Worm (Caenorhabditis elegans) whole organism, L1 larva: ENCODE data around the gene ZK899.6.

ENCODE experiments used
- F16B12.6 ChIP-seq: fragments of 150-350 bp; optimal IDR thresholded peaks from 2 replicates; lab custom pipeline; 2014; ENCODE audit warnings: missing biosample characterization, missing genetic modification characterization
- Y116A8C.19 ChIP-seq: sonication (generic microtip); optimal IDR thresholded peaks from 2 replicates; lab custom pipeline; 2016; ENCODE audit warnings: missing compliant biosample characterization, missing genetic modification characterization, borderline replicate concordance
- aha-1 ChIP-seq: fragments of 150-350 bp; optimal IDR thresholded peaks from 2 replicates; lab custom pipeline; 2014; ENCODE audit warnings: missing biosample characterization, missing genetic modification characterization
- alr-1 ChIP-seq: fragments of 200-800 bp; sonication (Bioruptor generic); optimal IDR thresholded peaks from 2 replicates; lab custom pipeline; 2018; ENCODE audit warnings: borderline replicate concordance, mild to moderate bottlenecking, missing genetic modification characterization, missing compliant biosample characterization
- aly-2 ChIP-seq: fragments of 150-350 bp; optimal IDR thresholded peaks from 2 replicates; lab custom pipeline; 2014; ENCODE audit warnings: missing biosample characterization, missing genetic modification characterization
- ama-1 ChIP-seq: fragments of 150-350 bp; optimal IDR thresholded peaks from 2 replicates; lab custom pipeline; 2014
- ceh-63 ChIP-seq: fragments of 200-800 bp; sonication (Bioruptor generic); optimal IDR thresholded peaks from 2 replicates; lab custom pipeline; 2018; ENCODE audit warnings: mild to moderate bottlenecking, missing genetic modification characterization, missing compliant biosample characterization
- ceh-8 ChIP-seq: fragments of 200-800 bp; sonication (Bioruptor generic); optimal IDR thresholded peaks from 2 replicates; lab custom pipeline; 2018; ENCODE audit warnings: mild to moderate bottlenecking, missing genetic modification characterization, moderate library complexity, missing compliant biosample characterization
- ceh-82 ChIP-seq, 3 experiments: fragments of 150-350 bp in 1 of 3; sonication (generic microtip) in 2 of 3; optimal IDR thresholded peaks; 2 replicates each; lab custom pipeline; 2014 to 2017; ENCODE audit warnings: missing biosample characterization in 3 of 3, missing genetic modification characterization in 3 of 3
- ceh-88 ChIP-seq: fragments of 200-800 bp; sonication (Bioruptor generic); IDR thresholded peaks from 2 replicates; pipeline ENCODE4 v1.3.6; 2022; ENCODE audit warnings: missing genetic modification characterization, missing compliant biosample characterization
- ces-1 ChIP-seq: fragments of 150-350 bp; optimal IDR thresholded peaks from 2 replicates; lab custom pipeline; 2014; ENCODE audit warnings: missing biosample characterization, missing genetic modification reagents, missing genetic modification characterization
- dpl-1 ChIP-seq, 3 experiments: fragments of 150-350 bp in 2 of 3; sonication (generic microtip) in 1 of 3; optimal IDR thresholded peaks; 2 replicates each; lab custom pipeline; 2014 to 2017; ENCODE audit warnings: missing biosample characterization in 3 of 3, missing genetic modification characterization in 3 of 3, missing genetic modification reagents in 3 of 3
- dsc-1 ChIP-seq: sonication (generic microtip); optimal IDR thresholded peaks from 2 replicates; lab custom pipeline; 2016; ENCODE audit warnings: mild to moderate bottlenecking, missing genetic modification characterization, missing compliant biosample characterization
- efl-1 ChIP-seq, 4 experiments: fragments of 150-350 bp; optimal IDR thresholded peaks in 3 of 4; peaks in 1 of 4; 1 replicate in 1 of 4; 2 replicates in 3 of 4; lab custom pipeline; 2014; ENCODE audit warnings: missing biosample characterization in 2 of 4, missing genetic modification characterization in 2 of 4, missing genetic modification reagents in 2 of 4
- egl-13 ChIP-seq: sonication (generic microtip); optimal IDR thresholded peaks from 2 replicates; lab custom pipeline; 2016; ENCODE audit warnings: missing genotype, missing genetic modification reagents, missing genetic modification characterization, missing compliant biosample characterization
- egl-27 ChIP-seq, 2 experiments: fragments of 150-350 bp in 1 of 2; sonication (generic microtip); optimal IDR thresholded peaks; 3 replicates each; lab custom pipeline; 2017 to 2018; ENCODE audit warnings: missing biosample characterization in 2 of 2, missing genetic modification characterization in 2 of 2, missing genetic modification reagents in 2 of 2
- elt-2 ChIP-seq: sonication (generic microtip); optimal IDR thresholded peaks from 2 replicates; lab custom pipeline; 2016; ENCODE audit warnings: missing genetic modification characterization, mild to moderate bottlenecking, inconsistent platforms, missing compliant biosample characterization, missing genetic modification reagents
- elt-3 ChIP-seq, 6 experiments: fragments of 150-350 bp in 1 of 6; sonication (generic microtip); optimal IDR thresholded peaks; 2 replicates each; lab custom pipeline; 2017 to 2018; ENCODE audit warnings: missing biosample characterization in 6 of 6, missing genetic modification characterization in 6 of 6, inconsistent platforms in 1 of 6
- ets-5 ChIP-seq: fragments of 200-800 bp; sonication (Bioruptor generic); IDR thresholded peaks from 2 replicates; pipeline ENCODE4 v1.3.6; 2022; ENCODE audit warnings: missing genetic modification characterization, missing compliant biosample characterization
- fkh-10 ChIP-seq: sonication (generic microtip); optimal IDR thresholded peaks from 2 replicates; lab custom pipeline; 2017; ENCODE audit warnings: missing biosample characterization, missing genetic modification reagents, missing genetic modification characterization
- fkh-4 ChIP-seq: sonication (generic microtip); optimal IDR thresholded peaks from 2 replicates; lab custom pipeline; 2016; ENCODE audit warnings: missing compliant biosample characterization, missing genetic modification characterization, borderline replicate concordance
- fos-1 ChIP-seq: fragments of 150-350 bp; optimal IDR thresholded peaks from 2 replicates; lab custom pipeline; 2014; ENCODE audit warnings: missing biosample characterization, missing genetic modification characterization
- grh-1 ChIP-seq: fragments of 200-800 bp; sonication (Bioruptor generic); IDR thresholded peaks from 2 replicates; pipeline ENCODE4 v1.3.6; 2022; ENCODE audit warnings: missing genetic modification reagents, missing genetic modification characterization, missing compliant biosample characterization
- isw-1 ChIP-seq: fragments of 200-800 bp; sonication (Bioruptor generic); IDR thresholded peaks from 2 replicates; pipeline ENCODE4 v1.3.6; 2022; ENCODE audit warnings: missing genetic modification characterization, missing compliant biosample characterization
- jun-1 ChIP-seq: fragments of 150-350 bp; optimal IDR thresholded peaks from 2 replicates; lab custom pipeline; 2014; ENCODE audit warnings: missing biosample characterization, missing genetic modification reagents, missing genetic modification characterization
- lin-15B ChIP-seq: fragments of 150-350 bp; sonication (generic microtip); optimal IDR thresholded peaks from 3 replicates; lab custom pipeline; 2014; ENCODE audit warnings: missing biosample characterization, missing genetic modification characterization
- lin-35 ChIP-seq, 2 experiments: fragments of 150-350 bp; optimal IDR thresholded peaks; 2 replicates each; lab custom pipeline; 2014; ENCODE audit warnings: missing biosample characterization in 2 of 2, missing genetic modification characterization in 2 of 2, missing genetic modification reagents in 2 of 2
- lin-39 ChIP-seq: fragments of 150-350 bp; optimal IDR thresholded peaks from 2 replicates; lab custom pipeline; 2014; ENCODE audit warnings: missing biosample characterization, missing genetic modification reagents, missing genetic modification characterization
- lir-3 ChIP-seq: sonication (generic microtip); optimal IDR thresholded peaks from 2 replicates; lab custom pipeline; 2016; ENCODE audit warnings: mild to moderate bottlenecking, missing genetic modification characterization, moderate library complexity, missing compliant biosample characterization; ENCODE audit not compliant: poor library complexity
- mdl-1 ChIP-seq, 2 experiments: fragments of 150-350 bp; optimal IDR thresholded peaks; 2 replicates each; lab custom pipeline; 2014 to 2017; ENCODE audit warnings: missing biosample characterization in 2 of 2, missing genetic modification characterization in 2 of 2, inconsistent platforms in 1 of 2
- nhr-11 ChIP-seq: fragments of 150-350 bp; optimal IDR thresholded peaks from 2 replicates; lab custom pipeline; 2014; ENCODE audit warnings: missing biosample characterization, missing genetic modification characterization
- nhr-12 ChIP-seq: sonication (generic microtip); optimal IDR thresholded peaks from 2 replicates; lab custom pipeline; 2017; ENCODE audit warnings: missing biosample characterization, missing genetic modification characterization
- nhr-19 ChIP-seq: fragments of 200-800 bp; sonication (Bioruptor generic); conservative IDR thresholded peaks from 2 replicates; pipeline ENCODE4 v1.3.6; 2022; ENCODE audit warnings: missing genetic modification characterization, missing compliant biosample characterization
- nhr-20 ChIP-seq: sonication (generic microtip); optimal IDR thresholded peaks from 2 replicates; lab custom pipeline; 2016; ENCODE audit warnings: mild to moderate bottlenecking, missing genetic modification characterization, missing compliant biosample characterization
- nhr-28 ChIP-seq: fragments of 150-350 bp; optimal IDR thresholded peaks from 2 replicates; lab custom pipeline; 2014; ENCODE audit warnings: missing biosample characterization, missing genetic modification characterization
- nhr-47 ChIP-seq: sonication (generic microtip); optimal IDR thresholded peaks from 2 replicates; lab custom pipeline; 2016; ENCODE audit warnings: mild to moderate bottlenecking, missing genetic modification characterization, moderate library complexity, missing compliant biosample characterization
- nhr-71 ChIP-seq: sonication (generic microtip); optimal IDR thresholded peaks from 2 replicates; lab custom pipeline; 2016; ENCODE audit warnings: mild to moderate bottlenecking, missing genetic modification characterization, moderate library complexity, missing compliant biosample characterization
- nhr-76 ChIP-seq: sonication (generic microtip); optimal IDR thresholded peaks from 2 replicates; lab custom pipeline; 2017; ENCODE audit warnings: missing biosample characterization, missing genetic modification characterization
- nhr-77 ChIP-seq: fragments of 150-350 bp; optimal IDR thresholded peaks from 2 replicates; lab custom pipeline; 2014; ENCODE audit warnings: missing biosample characterization, missing genetic modification characterization
- pax-3 ChIP-seq: fragments of 200-800 bp; sonication (Bioruptor generic); optimal IDR thresholded peaks from 2 replicates; lab custom pipeline; 2018; ENCODE audit warnings: mild to moderate bottlenecking, missing genetic modification characterization, moderate library complexity, missing compliant biosample characterization
- pqm-1 ChIP-seq: sonication (generic microtip); optimal IDR thresholded peaks from 3 replicates; lab custom pipeline; 2017; ENCODE audit warnings: missing biosample characterization, missing genetic modification characterization
- rnt-1 ChIP-seq: sonication (generic microtip); optimal IDR thresholded peaks from 2 replicates; lab custom pipeline; 2016; ENCODE audit warnings: mild to moderate bottlenecking, missing genetic modification characterization, moderate library complexity, missing compliant biosample characterization
- snpc-4 ChIP-seq: fragments of 150-350 bp; optimal IDR thresholded peaks from 2 replicates; lab custom pipeline; 2014; ENCODE audit warnings: missing biosample characterization, missing genetic modification characterization
- sox-4 ChIP-seq: sonication (generic microtip); optimal IDR thresholded peaks from 2 replicates; lab custom pipeline; 2016; ENCODE audit warnings: missing genetic modification characterization, missing compliant biosample characterization
- sup-37 ChIP-seq: fragments of 200-800 bp; sonication (Bioruptor generic); optimal IDR thresholded peaks from 2 replicates; lab custom pipeline; 2018; ENCODE audit warnings: mild to moderate bottlenecking, missing genetic modification characterization, missing compliant biosample characterization
- tlp-1 ChIP-seq: fragments of 150-350 bp; optimal IDR thresholded peaks from 2 replicates; lab custom pipeline; 2014; ENCODE audit warnings: missing biosample characterization, missing genetic modification characterization
- unc-130 ChIP-seq: fragments of 150-350 bp; optimal IDR thresholded peaks from 2 replicates; lab custom pipeline; 2017; ENCODE audit warnings: missing biosample characterization, missing genetic modification characterization, inconsistent platforms
- unc-62 ChIP-seq: fragments of 150-350 bp; optimal IDR thresholded peaks from 2 replicates; lab custom pipeline; 2014; ENCODE audit warnings: missing biosample characterization, missing genetic modification reagents, missing genetic modification characterization
- vab-15 ChIP-seq: sonication (generic microtip); optimal IDR thresholded peaks from 2 replicates; lab custom pipeline; 2017; ENCODE audit warnings: missing genotype, mild to moderate bottlenecking, missing genetic modification characterization, missing compliant biosample characterization
- xbp-1 ChIP-seq: sonication (generic microtip); optimal IDR thresholded peaks from 2 replicates; lab custom pipeline; 2016; ENCODE audit warnings: missing genetic modification characterization, missing compliant biosample characterization
- zag-1 ChIP-seq: fragments of 150-350 bp; optimal IDR thresholded peaks from 2 replicates; lab custom pipeline; 2014; ENCODE audit warnings: missing biosample characterization, missing genetic modification characterization
- zip-4 ChIP-seq: fragments of 200-800 bp; sonication (Bioruptor generic); optimal IDR thresholded peaks from 2 replicates; lab custom pipeline; 2018; ENCODE audit warnings: mild to moderate bottlenecking, missing genetic modification characterization, moderate library complexity, missing compliant biosample characterization

ZK899.6 gene

ce11 chrX:9467573-9467972 lies 4.4 kb downstream of the ZK899.6 start:
- no peak for TF ChIP-seq tlp-1 (tag; lab: Kevin White, UChicago)
- peak; percentile 9 for TF ChIP-seq elt-2
- peak; percentile 23 for TF ChIP-seq isw-1 (GFP tag; lab: Robert Waterston, UW)
- no peak; the same call in 1 of the 2 replicates for TF ChIP-seq ceh-88
- TF ChIP-seq nhr-76 (tag; lab: Kevin White, UChicago): peak; percentile 4
- TF ChIP-seq nhr-47: peak; percentile 87
- TF ChIP-seq egl-27 (tag; optimal IDR thresholded peaks at IDR 0.05; lab: Kevin White, UChicago): no peak
- peak in 2 of 6 experiments; percentile 53 to 82 for TF ChIP-seq elt-3 (tag; optimal IDR thresholded peaks at IDR 0.05; lab: Kevin White, UChicago)
- TF ChIP-seq unc-62 (GFP tag; lab: Kevin White, UChicago): no peak
- no peak for TF ChIP-seq Y116A8C.19
- TF ChIP-seq lir-3 (tag; lab: Kevin White, UChicago): peak; percentile 62
- TF ChIP-seq fos-1 (tag; lab: Kevin White, UChicago): peak; percentile 70
- no peak for TF ChIP-seq F16B12.6 (tag; lab: Kevin White, UChicago)
- no peak for TF ChIP-seq pqm-1 (tag; lab: Kevin White, UChicago)
- TF ChIP-seq rnt-1 (tag; lab: Kevin White, UChicago): peak; percentile 72
- peak; percentile 18 for TF ChIP-seq aha-1 (tag; lab: Kevin White, UChicago)
- no peak for TF ChIP-seq sox-4 (tag; lab: Kevin White, UChicago)
- peak; percentile 12 for TF ChIP-seq pax-3 (tag; lab: Kevin White, UChicago)
- TF ChIP-seq ceh-8 (GFP tag; lab: Kevin White, UChicago): peak; percentile 77
- TF ChIP-seq aly-2: no peak
- peak; percentile 27 for TF ChIP-seq egl-13 (tag; lab: Kevin White, UChicago)
- TF ChIP-seq nhr-77 (tag; lab: Kevin White, UChicago): peak; percentile 48
- TF ChIP-seq nhr-71 (tag; lab: Kevin White, UChicago): peak; percentile 75
- TF ChIP-seq nhr-19: peak; percentile 70
- peak; percentile 85 for TF ChIP-seq nhr-20 (tag; lab: Kevin White, UChicago)
- TF ChIP-seq ceh-63 (GFP tag; lab: Kevin White, UChicago): no peak
- peak; percentile 36 to 61 for TF ChIP-seq lin-35 (GFP tag; optimal IDR thresholded peaks at IDR 0.05; lab: Kevin White, UChicago)
- TF ChIP-seq ceh-82 (tag; optimal IDR thresholded peaks at IDR 0.05; lab: Kevin White, UChicago): peak; percentile 41 to 74 (median 70)
- peak; percentile 87 for TF ChIP-seq dsc-1 (tag; lab: Kevin White, UChicago)
- TF ChIP-seq ets-5 (GFP tag; lab: Robert Waterston, UW): no peak
- TF ChIP-seq nhr-12 (tag; lab: Kevin White, UChicago): no peak
- TF ChIP-seq dpl-1 (GFP tag; optimal IDR thresholded peaks at IDR 0.05; lab: Kevin White, UChicago): no peak
- TF ChIP-seq jun-1: peak; percentile 60
- TF ChIP-seq grh-1 (GFP tag; lab: Robert Waterston, UW): no peak
- no peak for TF ChIP-seq fkh-4 (tag; lab: Kevin White, UChicago)
- TF ChIP-seq zag-1: no peak
- peak in 1 of 2 experiments; percentile 66 for TF ChIP-seq mdl-1 (tag; optimal IDR thresholded peaks at IDR 0.05; lab: Kevin White, UChicago)
- TF ChIP-seq efl-1 (optimal IDR thresholded peaks at IDR 0.05; lab: Kevin White, UChicago): peak in 1 of 2 experiments; percentile 39
- TF ChIP-seq efl-1 (GFP tag; optimal IDR thresholded peaks at IDR 0.05 in 1 of 2; lab: Kevin White, UChicago): peak in 1 of 2 experiments; percentile 89
- peak; percentile 74 for TF ChIP-seq xbp-1
- TF ChIP-seq ces-1 (GFP tag; lab: Kevin White, UChicago): no peak
- TF ChIP-seq nhr-11 (tag; lab: Kevin White, UChicago): no peak
- no peak for TF ChIP-seq unc-130 (tag; lab: Kevin White, UChicago)
- TF ChIP-seq vab-15 (tag; lab: Kevin White, UChicago): no peak
- TF ChIP-seq sup-37 (GFP tag; lab: Kevin White, UChicago): no peak
- TF ChIP-seq nhr-28 (tag; lab: Kevin White, UChicago): no peak
- TF ChIP-seq snpc-4 (tag; lab: Kevin White, UChicago): peak; percentile 28
- TF ChIP-seq lin-39 (tag; lab: Kevin White, UChicago): peak; percentile 32
- peak; percentile 31 for TF ChIP-seq fkh-10 (GFP tag; lab: Kevin White, UChicago)
- peak; percentile 27 for TF ChIP-seq zip-4 (GFP tag; lab: Kevin White, UChicago)
- TF ChIP-seq ama-1 (lab: Kevin White, UChicago): no peak
- TF ChIP-seq lin-15B (tag; lab: Kevin White, UChicago): no peak
- no peak for TF ChIP-seq alr-1 (tag; lab: Kevin White, UChicago)
